Fruit fly (Drosophila melanogaster) whole organism: ENCODE results near the gene Twdlalpha.

Source experiments
- CG8478 ChIP-seq: fragments of >200 bp; optimal IDR thresholded peaks from 2 replicates; lab custom pipeline; 2018; ENCODE audit warnings: inconsistent platforms
- Dll ChIP-seq: fragments of >200 bp; optimal IDR thresholded peaks from 2 replicates; lab custom pipeline; 2017
- EcR ChIP-seq, 2 experiments: fragments of >200 bp; optimal IDR thresholded peaks; 2 replicates each; lab custom pipeline; 2017; ENCODE audit warnings: missing biosample characterization in 2 of 2, missing genetic modification characterization in 2 of 2, missing genetic modification reagents in 2 of 2
- pan ChIP-seq: fragments of >200 bp; optimal IDR thresholded peaks from 2 replicates; lab custom pipeline; 2017
- usp ChIP-seq: fragments of >200 bp; optimal IDR thresholded peaks from 2 replicates; lab custom pipeline; 2017; ENCODE audit warnings: missing biosample characterization, missing genetic modification characterization, mixed read lengths

- TF ChIP-seq EcR (GFP tag; optimal IDR thresholded peaks at IDR 0.05; lab: Kevin White, UChicago) (no peak), Dll (no peak), usp (GFP tag; lab: Kevin White, UChicago) (no peak), CG8478 (no peak), pan (lab: Kevin White, UChicago) (no peak)
Observed at dm6 chrX:16774201-16775061, 31.8 kb downstream of the Twdlalpha start.
